Fruit fly (Drosophila melanogaster) whole organism, embryonic: ENCODE measurements around the gene DENR.

Experiments
- Blimp-1 ChIP-seq: fragments of 200-800 bp; sonication (Bioruptor generic); optimal IDR thresholded peaks from 3 replicates; lab custom pipeline; 2018; ENCODE audit warnings: missing biosample characterization, missing genetic modification characterization, mild to moderate bottlenecking, moderate library complexity, missing genetic modification reagents
- CG10979 ChIP-seq: fragments of 200-800 bp; sonication (Bioruptor generic); optimal IDR thresholded peaks from 2 replicates; lab custom pipeline; 2018; ENCODE audit warnings: missing biosample characterization, mild to moderate bottlenecking, missing genetic modification characterization, moderate library complexity
- CG11093 ChIP-seq: fragments of 200-800 bp; sonication (Bioruptor generic); IDR thresholded peaks from 3 replicates; pipeline ENCODE4 v1.3.6; 2022; ENCODE audit warnings: missing biosample characterization, missing genetic modification characterization
- CG11504 ChIP-seq: fragments of 200-800 bp; sonication (Bioruptor generic); optimal IDR thresholded peaks from 3 replicates; lab custom pipeline; 2019; ENCODE audit warnings: missing biosample characterization, mild to moderate bottlenecking, missing genetic modification characterization, moderate library complexity
- CG12744 ChIP-seq: fragments of 200-800 bp; sonication (Bioruptor generic); optimal IDR thresholded peaks from 2 replicates; lab custom pipeline; 2016; ENCODE audit warnings: missing biosample characterization, missing genetic modification characterization
- CG1603 ChIP-seq: fragments of 200-800 bp; sonication (Bioruptor generic); optimal IDR thresholded peaks from 2 replicates; lab custom pipeline; 2019; ENCODE audit warnings: missing biosample characterization, mild to moderate bottlenecking, missing genetic modification characterization, moderate library complexity
- CG17359 ChIP-seq: fragments of 200-800 bp; sonication (Bioruptor generic); optimal IDR thresholded peaks from 3 replicates; lab custom pipeline; 2018; ENCODE audit warnings: missing biosample characterization, mild to moderate bottlenecking, missing genetic modification characterization, moderate library complexity
- CG18599 ChIP-seq: fragments of 200-800 bp; sonication (Bioruptor generic); optimal IDR thresholded peaks from 3 replicates; lab custom pipeline; 2017; ENCODE audit warnings: missing biosample characterization, missing genetic modification characterization, mild to moderate bottlenecking, moderate library complexity, missing genetic modification reagents
- CG18764 ChIP-seq: fragments of 200-800 bp; sonication (Bioruptor generic); optimal IDR thresholded peaks from 3 replicates; lab custom pipeline; 2016; ENCODE audit warnings: missing biosample characterization, missing genetic modification characterization
- CG2678 ChIP-seq: fragments of 200-800 bp; sonication (Bioruptor generic); optimal IDR thresholded peaks from 3 replicates; lab custom pipeline; 2019; ENCODE audit warnings: missing biosample characterization, mild to moderate bottlenecking, missing genetic modification characterization, moderate library complexity
- CG2712 ChIP-seq: fragments of 200-800 bp; optimal IDR thresholded peaks from 3 replicates; lab custom pipeline; 2019; ENCODE audit warnings: missing biosample characterization, mild to moderate bottlenecking, missing genetic modification characterization, moderate library complexity
- CG31441 ChIP-seq: fragments of 200-800 bp; sonication (Bioruptor generic); IDR thresholded peaks from 2 replicates; pipeline ENCODE4 v1.3.6; 2022; ENCODE audit warnings: missing biosample characterization, missing genetic modification characterization
- CG33213 ChIP-seq: fragments of 200-800 bp; sonication (Bioruptor generic); optimal IDR thresholded peaks from 3 replicates; lab custom pipeline; 2016; ENCODE audit warnings: missing biosample characterization, missing genetic modification characterization
- CG4424 ChIP-seq: fragments of 200-800 bp; sonication (Bioruptor generic); optimal IDR thresholded peaks from 3 replicates; lab custom pipeline; 2016; ENCODE audit warnings: missing biosample characterization, missing genetic modification characterization
- CG4820 ChIP-seq: fragments of 200-800 bp; sonication (Bioruptor generic); optimal IDR thresholded peaks from 3 replicates; lab custom pipeline; 2016; ENCODE audit warnings: missing biosample characterization, missing genetic modification characterization
- CG5180 ChIP-seq: fragments of 200-800 bp; sonication (Bioruptor generic); optimal IDR thresholded peaks from 3 replicates; lab custom pipeline; 2017; ENCODE audit warnings: missing biosample characterization, missing genetic modification characterization, mild to moderate bottlenecking, moderate library complexity, missing genetic modification reagents
- CG6654 ChIP-seq: fragments of 200-800 bp; sonication (Bioruptor generic); optimal IDR thresholded peaks from 2 replicates; lab custom pipeline; 2017; ENCODE audit warnings: missing biosample characterization, mild to moderate bottlenecking, missing genetic modification characterization
- CG7839 ChIP-seq: fragments of 200-800 bp; sonication (Bioruptor generic); optimal IDR thresholded peaks from 3 replicates; lab custom pipeline; 2018; ENCODE audit warnings: missing biosample characterization, mild to moderate bottlenecking, missing genetic modification characterization, moderate library complexity
- CG8924 ChIP-seq: fragments of 200-800 bp; optimal IDR thresholded peaks from 3 replicates; lab custom pipeline; 2019; ENCODE audit warnings: missing biosample characterization, mild to moderate bottlenecking, missing genetic modification characterization, moderate library complexity
- CG9817 ChIP-seq: fragments of 200-800 bp; sonication (Bioruptor generic); optimal IDR thresholded peaks from 2 replicates; lab custom pipeline; 2018; ENCODE audit warnings: missing biosample characterization, mild to moderate bottlenecking, missing genetic modification characterization, moderate library complexity
- D19A ChIP-seq: fragments of 200-800 bp; optimal IDR thresholded peaks from 3 replicates; lab custom pipeline; 2019; ENCODE audit warnings: missing biosample characterization, mild to moderate bottlenecking, missing genetic modification characterization, moderate library complexity
- Dfd ChIP-seq, 2 experiments: fragments of >200 bp; optimal IDR thresholded peaks; 2 replicates each; lab custom pipeline; 2017; ENCODE audit warnings: missing biosample characterization in 2 of 2, missing genetic modification characterization in 2 of 2
- Doc2 ChIP-seq: fragments of 200-800 bp; sonication (Bioruptor generic); IDR thresholded peaks from 2 replicates; pipeline ENCODE4 v1.3.6; 2022; ENCODE audit warnings: missing biosample characterization, missing genetic modification characterization
- Ets65A ChIP-seq: fragments of 200-800 bp; sonication (Bioruptor generic); peaks from one replicate; lab custom pipeline; 2016; ENCODE audit warnings: missing biosample characterization, missing genetic modification characterization
- HLH3B ChIP-seq: fragments of 200-800 bp; sonication (Bioruptor generic); IDR thresholded peaks from 2 replicates; pipeline ENCODE4 v1.3.6; 2022; ENCODE audit warnings: missing biosample characterization, missing genetic modification characterization
- Hr51 ChIP-seq, 2 experiments: fragments of 200-800 bp; sonication (Bioruptor generic); optimal IDR thresholded peaks; 2 replicates in 1 of 2; 3 replicates in 1 of 2; lab custom pipeline; 2016 to 2018; ENCODE audit warnings: missing biosample characterization in 2 of 2, missing genetic modification characterization in 2 of 2, mild to moderate bottlenecking in 1 of 2, moderate library complexity in 1 of 2
- Ravus ChIP-seq: fragments of 200-800 bp; sonication (Bioruptor generic); IDR thresholded peaks from 2 replicates; pipeline ENCODE4 v1.3.6; 2022; ENCODE audit warnings: missing biosample characterization, missing genetic modification characterization
- Sry-δ ChIP-seq: fragments of 200-800 bp; sonication (Bioruptor generic); optimal IDR thresholded peaks from 2 replicates; lab custom pipeline; 2016; ENCODE audit warnings: missing biosample characterization, missing genetic modification characterization
- Trl ChIP-seq, 3 experiments: fragments of >200 bp in 2 of 3; fragments of 200-800 bp in 1 of 3; sonication (Bioruptor generic) in 1 of 3; optimal IDR thresholded peaks; 2 replicates in 1 of 3; 3 replicates in 2 of 3; lab custom pipeline; 2016 to 2017; ENCODE audit warnings: missing biosample characterization in 1 of 3, missing genetic modification characterization in 1 of 3
- ac ChIP-seq: fragments of 200-800 bp; sonication (Bioruptor generic); optimal IDR thresholded peaks from 3 replicates; lab custom pipeline; 2017; ENCODE audit warnings: missing biosample characterization, mild to moderate bottlenecking, missing genetic modification characterization
- amos ChIP-seq: fragments of 200-800 bp; sonication (Bioruptor generic); IDR thresholded peaks from 2 replicates; pipeline ENCODE4 v1.3.6; 2022; ENCODE audit warnings: missing biosample characterization, missing genetic modification characterization; ENCODE audit not compliant: partially characterized antibody
- ci ChIP-seq: fragments of 200-800 bp; sonication (Bioruptor generic); IDR thresholded peaks from 3 replicates; pipeline ENCODE4 v1.3.6; 2022; ENCODE audit warnings: missing biosample characterization, missing genetic modification characterization
- croc ChIP-seq: fragments of 200-800 bp; sonication (Bioruptor generic); conservative IDR thresholded peaks from 3 replicates; pipeline ENCODE4 v1.3.6; 2022; ENCODE audit warnings: missing biosample characterization, missing genetic modification characterization
- gem ChIP-seq: fragments of 200-800 bp; sonication (Bioruptor generic); optimal IDR thresholded peaks from 2 replicates; lab custom pipeline; 2019; ENCODE audit warnings: missing biosample characterization, mild to moderate bottlenecking, missing genetic modification characterization, moderate library complexity
- hkb ChIP-seq, 2 experiments: fragments of 200-800 bp in 1 of 2; fragments of >200 bp in 1 of 2; sonication (Bioruptor generic) in 1 of 2; IDR thresholded peaks in 1 of 2; optimal IDR thresholded peaks in 1 of 2; 2 replicates each; pipeline versions ENCODE4 v1.3.6 to Lab custom; 2017 to 2022; ENCODE audit warnings: missing biosample characterization in 1 of 2, missing genetic modification characterization in 1 of 2
- peb ChIP-seq: fragments of 200-800 bp; sonication (Bioruptor generic); IDR thresholded peaks from 2 replicates; pipeline ENCODE4 v1.3.6; 2022; ENCODE audit warnings: missing biosample characterization, missing genetic modification characterization
- pho ChIP-seq: fragments of 200-800 bp; sonication (Bioruptor generic); optimal IDR thresholded peaks from 2 replicates; lab custom pipeline; 2016; ENCODE audit warnings: missing biosample characterization, missing genetic modification characterization
- pros ChIP-seq: fragments of 200-800 bp; sonication (Bioruptor generic); optimal IDR thresholded peaks from 3 replicates; lab custom pipeline; 2019; ENCODE audit warnings: missing biosample characterization, mild to moderate bottlenecking, missing genetic modification characterization, moderate library complexity
- ro ChIP-seq: fragments of 200-800 bp; sonication (Bioruptor generic); IDR thresholded peaks from 2 replicates; pipeline ENCODE4 v1.3.6; 2022; ENCODE audit warnings: missing biosample characterization, missing genetic modification characterization
- sens-2 ChIP-seq: fragments of 200-800 bp; sonication (Bioruptor generic); IDR thresholded peaks from 2 replicates; pipeline ENCODE4 v1.3.6; 2022; ENCODE audit warnings: missing biosample characterization, missing genetic modification characterization
- stwl ChIP-seq: fragments of 200-800 bp; sonication (Bioruptor generic); optimal IDR thresholded peaks from 3 replicates; lab custom pipeline; 2018; ENCODE audit warnings: missing biosample characterization, mild to moderate bottlenecking, missing genetic modification characterization, moderate library complexity
- sug ChIP-seq: fragments of 200-800 bp; optimal IDR thresholded peaks from 2 replicates; lab custom pipeline; 2019; ENCODE audit warnings: missing biosample characterization, mild to moderate bottlenecking, missing genetic modification characterization, moderate library complexity
- tap ChIP-seq: fragments of 200-800 bp; optimal IDR thresholded peaks from 3 replicates; lab custom pipeline; 2019; ENCODE audit warnings: missing biosample characterization, mild to moderate bottlenecking, missing genetic modification characterization, moderate library complexity
- tgo ChIP-seq: fragments of 200-800 bp; sonication (Bioruptor generic); IDR thresholded peaks from 3 replicates; pipeline ENCODE4 v1.3.6; 2022; ENCODE audit warnings: missing biosample characterization, missing genetic modification characterization
- trem ChIP-seq: fragments of 200-800 bp; optimal IDR thresholded peaks from 3 replicates; lab custom pipeline; 2019; ENCODE audit warnings: missing biosample characterization, mild to moderate bottlenecking, missing genetic modification characterization, moderate library complexity
- tup ChIP-seq: fragments of 200-800 bp; sonication (Bioruptor generic); optimal IDR thresholded peaks from 2 replicates; lab custom pipeline; 2016; ENCODE audit warnings: missing biosample characterization, mild to moderate bottlenecking, missing genetic modification characterization, moderate library complexity
- twi ChIP-seq: fragments of 200-800 bp; optimal IDR thresholded peaks from 2 replicates; lab custom pipeline; 2019; ENCODE audit warnings: missing biosample characterization, mild to moderate bottlenecking, missing genetic modification characterization, moderate library complexity
- vvl ChIP-seq: fragments of 200-800 bp; sonication (Bioruptor generic); IDR thresholded peaks from 2 replicates; pipeline ENCODE4 v1.3.6; 2022; ENCODE audit warnings: missing biosample characterization, missing genetic modification characterization
- zfh1 ChIP-seq: fragments of 200-800 bp; sonication (Bioruptor generic); IDR thresholded peaks from 3 replicates; pipeline ENCODE4 v1.3.6; 2022; ENCODE audit warnings: missing biosample characterization, missing genetic modification characterization

DENR gene

DNA sequence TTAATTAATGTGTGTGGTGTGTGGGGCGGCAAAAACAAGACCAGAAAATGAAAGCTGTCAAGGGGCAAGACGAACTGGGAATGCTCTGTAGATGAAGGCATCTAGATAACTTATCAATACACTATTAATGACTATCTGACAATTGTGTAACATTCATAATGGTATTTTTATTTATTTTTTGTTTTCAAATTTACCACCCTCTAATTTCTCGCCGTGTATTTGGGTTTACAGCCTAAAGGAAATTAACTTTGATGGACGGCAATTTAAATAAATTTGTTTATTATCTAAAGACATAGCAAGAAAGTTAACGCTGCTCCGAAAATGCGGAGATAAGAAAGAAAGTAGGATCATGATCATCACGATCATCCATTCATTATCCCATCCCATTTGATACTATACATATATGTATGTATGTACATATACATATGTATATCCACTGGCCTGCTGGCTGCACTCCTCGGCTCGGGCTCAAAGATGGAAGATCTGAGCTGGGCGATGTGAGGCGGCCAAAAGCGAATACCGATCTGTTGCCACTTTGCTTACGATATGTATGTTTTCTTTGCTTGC lies 46.5 kb upstream of the DENR start:
- TF ChIP-seq CG17359, result peak; percentile 27
- no peak for TF ChIP-seq croc (GFP tag; lab: Robert Waterston, UW)
- TF ChIP-seq D19A (tag; lab: Kevin White, UChicago), result peak; percentile 71
- TF ChIP-seq trem (tag; lab: Kevin White, UChicago), result no peak
- no peak for TF ChIP-seq Doc2 (GFP tag; lab: Robert Waterston, UW)
- TF ChIP-seq ro (GFP tag; lab: Robert Waterston, UW), result no peak
- no peak for TF ChIP-seq Trl (optimal IDR thresholded peaks at IDR 0.05; lab: Kevin White, UChicago)
- TF ChIP-seq Trl (GFP tag; optimal IDR thresholded peaks at IDR 0.05; lab: Kevin White, UChicago), result no peak
- no peak for TF ChIP-seq sens-2
- TF ChIP-seq CG8924 (tag; lab: Kevin White, UChicago), result no peak
- no peak for TF ChIP-seq tup (GFP tag; lab: Kevin White, UChicago)
- no peak for TF ChIP-seq CG18764 (GFP tag; lab: Kevin White, UChicago)
- no peak for TF ChIP-seq CG11093 (GFP tag; lab: Robert Waterston, UW)
- no peak for TF ChIP-seq CG12744 (GFP tag; lab: Kevin White, UChicago)
- TF ChIP-seq CG7839 (tag; lab: Kevin White, UChicago), result no peak
- no peak for TF ChIP-seq Sry-δ
- no peak for TF ChIP-seq CG18599 (GFP tag; lab: Kevin White, UChicago)
- 0 out of 2 replicates have a peak, but pooled peaks have one; percentile 12 for TF ChIP-seq CG31441
- TF ChIP-seq vvl (GFP tag; lab: Robert Waterston, UW), result peak; percentile 28; the same call in 1 of the 2 replicates
- peak; percentile 24 for TF ChIP-seq CG10979 (tag; lab: Kevin White, UChicago)
- TF ChIP-seq Dfd (GFP tag; optimal IDR thresholded peaks at IDR 0.05; lab: Kevin White, UChicago), result no peak
- peak; percentile 8 for TF ChIP-seq CG4424 (GFP tag; lab: Kevin White, UChicago)
- TF ChIP-seq stwl (tag; lab: Kevin White, UChicago), result no peak
- peak; percentile 24; the same call in 1 of the 2 replicates for TF ChIP-seq HLH3B (GFP tag; lab: Robert Waterston, UW)
- no peak for TF ChIP-seq CG5180 (GFP tag; lab: Kevin White, UChicago)
- peak; percentile 32 for TF ChIP-seq gem (tag; lab: Kevin White, UChicago)
- TF ChIP-seq Ets65A (GFP tag; lab: Kevin White, UChicago), result peak; percentile 36
- no peak for TF ChIP-seq twi (tag; lab: Kevin White, UChicago)
- no peak for TF ChIP-seq CG9817 (tag; lab: Kevin White, UChicago)
- peak; percentile 63 for TF ChIP-seq pros (GFP tag; lab: Kevin White, UChicago)
- no peak for TF ChIP-seq CG33213 (GFP tag; lab: Kevin White, UChicago)
- TF ChIP-seq Ravus (GFP tag; lab: Robert Waterston, UW), result no peak
- TF ChIP-seq Hr51 (GFP tag; optimal IDR thresholded peaks at IDR 0.05; lab: Kevin White, UChicago), result no peak
- no peak for TF ChIP-seq CG4820 (GFP tag; lab: Kevin White, UChicago)
- TF ChIP-seq CG1603, result peak; percentile 16
- TF ChIP-seq zfh1 (GFP tag; lab: Robert Waterston, UW), result 0 out of 3 replicates have a peak, but pooled peaks have one; percentile 4
- TF ChIP-seq Blimp-1 (GFP tag; lab: Kevin White, UChicago), result peak; percentile 51
- peak; percentile 2 for TF ChIP-seq CG2678 (tag; lab: Kevin White, UChicago)
- peak; percentile 8 for TF ChIP-seq CG11504 (tag; lab: Kevin White, UChicago)
- no peak for TF ChIP-seq tgo (GFP tag; lab: Robert Waterston, UW)
- TF ChIP-seq peb (GFP tag; lab: Robert Waterston, UW), result no peak
- TF ChIP-seq ac (GFP tag; lab: Kevin White, UChicago), result no peak
- TF ChIP-seq amos (GFP tag; lab: Robert Waterston, UW), result no peak
- no peak for TF ChIP-seq hkb (optimal IDR thresholded peaks at IDR 0.05; lab: Kevin White, UChicago)
- TF ChIP-seq hkb (GFP tag; IDR thresholded peaks at IDR 0.05; lab: Robert Waterston, UW), result no peak
- TF ChIP-seq tap (tag; lab: Kevin White, UChicago), result no peak
- TF ChIP-seq CG6654 (GFP tag; lab: Kevin White, UChicago), result no peak
- no peak for TF ChIP-seq pho
- TF ChIP-seq CG2712 (tag; lab: Kevin White, UChicago), result peak; percentile 1
- TF ChIP-seq ci (GFP tag; lab: Robert Waterston, UW), result peak; percentile 37; the same call in 1 of the 3 replicates
- no peak for TF ChIP-seq sug (tag; lab: Kevin White, UChicago)
